Fruit fly (Drosophila melanogaster) whole organism: ENCODE data around the gene Dysb.
A peak's percentile ranks its signal among the peaks of the same experiment; 100 is the strongest.

Experiments used
- CG8478 ChIP-seq: fragments of >200 bp; optimal IDR thresholded peaks from 2 replicates; lab custom pipeline; 2018; ENCODE audit warnings: inconsistent platforms
- Dll ChIP-seq: fragments of >200 bp; optimal IDR thresholded peaks from 2 replicates; lab custom pipeline; 2017
- EcR ChIP-seq, 2 experiments: fragments of >200 bp; optimal IDR thresholded peaks; 2 replicates each; lab custom pipeline; 2017; ENCODE audit warnings: missing biosample characterization in 2 of 2, missing genetic modification characterization in 2 of 2, missing genetic modification reagents in 2 of 2
- pan ChIP-seq: fragments of >200 bp; optimal IDR thresholded peaks from 2 replicates; lab custom pipeline; 2017
- psq ChIP-seq: fragments of >200 bp; optimal IDR thresholded peaks from 2 replicates; lab custom pipeline; 2017
- usp ChIP-seq: fragments of >200 bp; optimal IDR thresholded peaks from 2 replicates; lab custom pipeline; 2017; ENCODE audit warnings: missing biosample characterization, missing genetic modification characterization, mixed read lengths

The Dysb gene

dm6 chr3L:18846272-18846741 is 21.3 kb upstream of the Dysb start:
- TF ChIP-seq CG8478, result no peak
- no peak for TF ChIP-seq pan (lab: Kevin White, UChicago)
- no peak for TF ChIP-seq Dll (lab: Kevin White, UChicago)
- TF ChIP-seq usp, result no peak
- TF ChIP-seq EcR (GFP tag; optimal IDR thresholded peaks at IDR 0.05; lab: Kevin White, UChicago), result no peak
- no peak for TF ChIP-seq psq (lab: Kevin White, UChicago)

- no peak for TF ChIP-seq EcR (GFP tag; optimal IDR thresholded peaks at IDR 0.05; lab: Kevin White, UChicago)
- no peak for TF ChIP-seq CG8478
- TF ChIP-seq psq (lab: Kevin White, UChicago), result no peak
- no peak for TF ChIP-seq Dll (lab: Kevin White, UChicago)
- no peak for TF ChIP-seq pan (lab: Kevin White, UChicago)
- TF ChIP-seq usp, result no peak
Observed at dm6 chr3L:18848436-18848835, 19.1 kb upstream of the Dysb start.

- TF ChIP-seq pan (lab: Kevin White, UChicago) (no peak), EcR (GFP tag; optimal IDR thresholded peaks at IDR 0.05; lab: Kevin White, UChicago) (no peak), Dll (lab: Kevin White, UChicago) (no peak), usp (no peak), psq (lab: Kevin White, UChicago) (no peak), CG8478 (no peak)
Observed at dm6 chr3L:18852223-18852622, 15.3 kb upstream of the Dysb start.

- TF ChIP-seq pan (lab: Kevin White, UChicago) (no peak), psq (lab: Kevin White, UChicago) (no peak), EcR (GFP tag; optimal IDR thresholded peaks at IDR 0.05; lab: Kevin White, UChicago) (no peak), usp (no peak)
Observed at dm6 chr3L:18853439-18853838, 14.1 kb upstream of the Dysb start.

- TF ChIP-seq EcR (GFP tag; optimal IDR thresholded peaks at IDR 0.05; lab: Kevin White, UChicago) (no peak), usp (no peak), CG8478 (no peak), psq (lab: Kevin White, UChicago) (no peak), pan (lab: Kevin White, UChicago) (no peak), Dll (lab: Kevin White, UChicago) (no peak)
Observed at dm6 chr3L:18854412-18854811, 13.2 kb upstream of the Dysb start.

dm6 chr3L:18860467-18860866 is 7.1 kb upstream of the Dysb start:
- TF ChIP-seq EcR (GFP tag; optimal IDR thresholded peaks at IDR 0.05; lab: Kevin White, UChicago) (no peak), usp (no peak), pan (lab: Kevin White, UChicago) (no peak), CG8478 (no peak), Dll (lab: Kevin White, UChicago) (no peak), psq (lab: Kevin White, UChicago) (no peak)

dm6 chr3L:18861893-18862292 is 5.7 kb upstream of the Dysb start:
- TF ChIP-seq EcR (GFP tag; optimal IDR thresholded peaks at IDR 0.05; lab: Kevin White, UChicago) (no peak), pan (lab: Kevin White, UChicago) (no peak), usp (no peak), Dll (lab: Kevin White, UChicago) (no peak), CG8478 (no peak), psq (lab: Kevin White, UChicago) (no peak)

- no peak for TF ChIP-seq psq (lab: Kevin White, UChicago)
- TF ChIP-seq Dll (lab: Kevin White, UChicago), result no peak
- no peak for TF ChIP-seq pan (lab: Kevin White, UChicago)
- TF ChIP-seq EcR (GFP tag; optimal IDR thresholded peaks at IDR 0.05; lab: Kevin White, UChicago), result no peak
- no peak for TF ChIP-seq CG8478
- no peak for TF ChIP-seq usp
Observed at dm6 chr3L:18863327-18863726, 4.2 kb upstream of the Dysb start, which contains the start of gene CG6865. Gene CG6865, plus strand, starts transcription at chr3L:18863647.

- TF ChIP-seq usp (no peak), Dll (lab: Kevin White, UChicago) (no peak), psq (lab: Kevin White, UChicago) (no peak), CG8478 (peak; percentile 20), pan (lab: Kevin White, UChicago) (no peak), EcR (GFP tag; optimal IDR thresholded peaks at IDR 0.05; lab: Kevin White, UChicago) (no peak)
Observed at dm6 chr3L:18865447-18866367, 1.9 kb upstream of the Dysb start, which contains the start of gene CG14074. Gene CG14074, plus strand, starts transcription at chr3L:18866225.

dm6 chr3L:18869035-18869826 is 1.7 kb downstream of the Dysb start, which contains the start of gene Grx1:
Gene Grx1, plus strand, starts transcription at chr3L:18869230.
- no peak for TF ChIP-seq Dll (lab: Kevin White, UChicago)
- no peak for TF ChIP-seq psq (lab: Kevin White, UChicago)
- TF ChIP-seq pan (lab: Kevin White, UChicago), result no peak
- TF ChIP-seq CG8478, result no peak
- no peak for TF ChIP-seq usp
- no peak for TF ChIP-seq EcR (GFP tag; optimal IDR thresholded peaks at IDR 0.05; lab: Kevin White, UChicago)

dm6 chr3L:18870027-18870426 is 2.5 kb downstream of the Dysb start, which contains the start of gene Blos3:
Gene Blos3, plus strand, starts transcription at chr3L:18870224.
- TF ChIP-seq psq (lab: Kevin White, UChicago) (no peak), pan (lab: Kevin White, UChicago) (no peak), EcR (GFP tag; optimal IDR thresholded peaks at IDR 0.05; lab: Kevin White, UChicago) (no peak), usp (no peak), Dll (lab: Kevin White, UChicago) (no peak), CG8478 (no peak)
